Fruit fly (Drosophila melanogaster) whole organism, embryonic: ENCODE results near the gene CG3149.

Experiments
- Bdp1 ChIP-seq: fragments of 200-800 bp; sonication (Bioruptor generic); optimal IDR thresholded peaks from 3 replicates; lab custom pipeline; 2016; ENCODE audit warnings: missing biosample characterization, missing genetic modification characterization
- BtbVII ChIP-seq: fragments of 200-800 bp; sonication (Bioruptor generic); optimal IDR thresholded peaks from 3 replicates; lab custom pipeline; 2017; ENCODE audit warnings: missing biosample characterization, mild to moderate bottlenecking, missing genetic modification characterization
- CG1024 ChIP-seq: fragments of 200-800 bp; sonication (Bioruptor generic); IDR thresholded peaks from 2 replicates; pipeline ENCODE4 v1.3.6; 2022; ENCODE audit warnings: missing biosample characterization, missing genetic modification characterization
- CG10543 ChIP-seq: fragments of 200-800 bp; sonication (Bioruptor generic); optimal IDR thresholded peaks from 3 replicates; lab custom pipeline; 2017; ENCODE audit warnings: missing biosample characterization, mild to moderate bottlenecking, missing genetic modification characterization, moderate library complexity
- CG10959 ChIP-seq: fragments of 200-800 bp; sonication (Bioruptor generic); IDR thresholded peaks from 2 replicates; pipeline ENCODE4 v1.3.6; 2022; ENCODE audit warnings: missing biosample characterization, missing genetic modification characterization
- CG10979 ChIP-seq: fragments of 200-800 bp; sonication (Bioruptor generic); optimal IDR thresholded peaks from 2 replicates; lab custom pipeline; 2018; ENCODE audit warnings: missing biosample characterization, mild to moderate bottlenecking, missing genetic modification characterization, moderate library complexity
- CG1233 ChIP-seq: fragments of 200-800 bp; sonication (Bioruptor generic); optimal IDR thresholded peaks from 4 replicates; lab custom pipeline; 2018; ENCODE audit warnings: missing biosample characterization, mild to moderate bottlenecking, missing genetic modification characterization
- CG12391 ChIP-seq: fragments of 200-800 bp; sonication (Bioruptor generic); optimal IDR thresholded peaks from 3 replicates; lab custom pipeline; 2018; ENCODE audit warnings: missing biosample characterization, mild to moderate bottlenecking, missing genetic modification characterization, moderate library complexity
- CG13123 ChIP-seq: fragments of 200-800 bp; sonication (Bioruptor generic); optimal IDR thresholded peaks from 2 replicates; lab custom pipeline; 2016; ENCODE audit warnings: missing biosample characterization, missing genetic modification characterization
- CG13775 ChIP-seq: fragments of 200-800 bp; sonication (Bioruptor generic); optimal IDR thresholded peaks from 3 replicates; lab custom pipeline; 2017; ENCODE audit warnings: missing biosample characterization, mild to moderate bottlenecking, missing genetic modification characterization
- CG13894 ChIP-seq: fragments of 200-800 bp; sonication (Bioruptor generic); optimal IDR thresholded peaks from 3 replicates; lab custom pipeline; 2018; ENCODE audit warnings: missing biosample characterization, mild to moderate bottlenecking, missing genetic modification characterization, moderate library complexity
- CG14050 ChIP-seq: fragments of 200-800 bp; sonication (Bioruptor generic); IDR thresholded peaks from 3 replicates; pipeline ENCODE4 v1.3.6; 2022; ENCODE audit warnings: missing biosample characterization, missing genetic modification characterization
- CG17385 ChIP-seq: fragments of 200-800 bp; sonication (Bioruptor generic); optimal IDR thresholded peaks from 3 replicates; lab custom pipeline; 2018; ENCODE audit warnings: missing biosample characterization, mild to moderate bottlenecking, missing genetic modification characterization
- CG17829 ChIP-seq: fragments of 200-800 bp; optimal IDR thresholded peaks from 2 replicates; lab custom pipeline; 2019; ENCODE audit warnings: missing biosample characterization, mild to moderate bottlenecking, missing genetic modification characterization, moderate library complexity
- CG2199 ChIP-seq: fragments of 200-800 bp; sonication (Bioruptor generic); IDR thresholded peaks from 3 replicates; pipeline ENCODE4 v1.3.6; 2022; ENCODE audit warnings: missing biosample characterization, missing genetic modification characterization
- CG2712 ChIP-seq: fragments of 200-800 bp; optimal IDR thresholded peaks from 3 replicates; lab custom pipeline; 2019; ENCODE audit warnings: missing biosample characterization, mild to moderate bottlenecking, missing genetic modification characterization, moderate library complexity
- CG30020 ChIP-seq: fragments of 200-800 bp; optimal IDR thresholded peaks from 2 replicates; lab custom pipeline; 2019; ENCODE audit warnings: missing biosample characterization, mild to moderate bottlenecking, missing genetic modification characterization, moderate library complexity
- CG31388 ChIP-seq: fragments of 200-800 bp; sonication (Bioruptor generic); optimal IDR thresholded peaks from 2 replicates; lab custom pipeline; 2016; ENCODE audit warnings: missing biosample characterization, missing genetic modification characterization
- CG32767 ChIP-seq: fragments of 200-800 bp; sonication (Bioruptor generic); IDR thresholded peaks from 2 replicates; pipeline ENCODE4 v1.3.6; 2022; ENCODE audit warnings: missing biosample characterization, missing genetic modification characterization
- CG4820 ChIP-seq: fragments of 200-800 bp; sonication (Bioruptor generic); optimal IDR thresholded peaks from 3 replicates; lab custom pipeline; 2016; ENCODE audit warnings: missing biosample characterization, missing genetic modification characterization
- CG5180 ChIP-seq: fragments of 200-800 bp; sonication (Bioruptor generic); optimal IDR thresholded peaks from 3 replicates; lab custom pipeline; 2017; ENCODE audit warnings: missing biosample characterization, missing genetic modification characterization, mild to moderate bottlenecking, moderate library complexity, missing genetic modification reagents
- CG6175 ChIP-seq: fragments of 200-800 bp; sonication (Bioruptor generic); IDR thresholded peaks from 3 replicates; pipeline ENCODE4 v1.3.6; 2022; ENCODE audit warnings: missing biosample characterization, missing genetic modification characterization
- CG7928 ChIP-seq: fragments of 200-800 bp; sonication (Bioruptor generic); optimal IDR thresholded peaks from 2 replicates; lab custom pipeline; 2017; ENCODE audit warnings: missing biosample characterization, mild to moderate bottlenecking, missing genetic modification characterization
- CG8290 ChIP-seq, 3 experiments: fragments of 200-800 bp; sonication (Bioruptor generic); optimal IDR thresholded peaks; 2 replicates each; lab custom pipeline; 2016 to 2019; ENCODE audit warnings: missing biosample characterization in 3 of 3, missing genetic modification characterization in 3 of 3, mild to moderate bottlenecking in 2 of 3, moderate library complexity in 1 of 3
- Gug ChIP-seq: fragments of 200-800 bp; sonication (Bioruptor generic); IDR thresholded peaks from 4 replicates; pipeline ENCODE4 v1.3.6; 2022; ENCODE audit warnings: missing biosample characterization, missing genetic modification characterization
- Hmr ChIP-seq: fragments of 200-800 bp; sonication (Bioruptor generic); optimal IDR thresholded peaks from 3 replicates; lab custom pipeline; 2017; ENCODE audit warnings: mild to moderate bottlenecking, missing biosample characterization, missing genetic modification reagents, missing genetic modification characterization
- Hsf ChIP-seq: fragments of 200-800 bp; sonication (Bioruptor generic); optimal IDR thresholded peaks from 3 replicates; lab custom pipeline; 2016; ENCODE audit warnings: missing biosample characterization, missing genetic modification characterization
- Myb ChIP-seq: fragments of 200-800 bp; sonication (Bioruptor generic); optimal IDR thresholded peaks from 2 replicates; lab custom pipeline; 2016; ENCODE audit warnings: missing biosample characterization, missing genetic modification characterization
- Optix ChIP-seq: fragments of 200-800 bp; sonication (Bioruptor generic); IDR thresholded peaks from 3 replicates; pipeline ENCODE4 v1.3.6; 2022; ENCODE audit warnings: missing biosample characterization, missing genetic modification characterization
- Rx ChIP-seq: fragments of 200-800 bp; sonication (Bioruptor generic); IDR thresholded peaks from 2 replicates; pipeline ENCODE4 v1.3.6; 2022; ENCODE audit warnings: missing biosample characterization, missing genetic modification characterization
- Scr ChIP-seq: fragments of 200-800 bp; sonication (Bioruptor generic); IDR thresholded peaks from 2 replicates; pipeline ENCODE4 v1.3.6; 2022; ENCODE audit warnings: missing biosample characterization, missing genetic modification characterization; ENCODE audit not compliant: partially characterized antibody
- Sry-δ ChIP-seq: fragments of 200-800 bp; sonication (Bioruptor generic); optimal IDR thresholded peaks from 2 replicates; lab custom pipeline; 2016; ENCODE audit warnings: missing biosample characterization, missing genetic modification characterization
- Xrp1 ChIP-seq: fragments of 200-800 bp; sonication (Bioruptor generic); IDR thresholded peaks from 2 replicates; pipeline ENCODE4 v1.3.6; 2022; ENCODE audit warnings: missing biosample characterization, missing genetic modification characterization
- caup ChIP-seq: fragments of 200-800 bp; sonication (Bioruptor generic); optimal IDR thresholded peaks from 3 replicates; lab custom pipeline; 2017; ENCODE audit warnings: missing biosample characterization, mild to moderate bottlenecking, missing genetic modification characterization, moderate library complexity; ENCODE audit not compliant: severe bottlenecking
- croc ChIP-seq: fragments of 200-800 bp; sonication (Bioruptor generic); conservative IDR thresholded peaks from 3 replicates; pipeline ENCODE4 v1.3.6; 2022; ENCODE audit warnings: missing biosample characterization, missing genetic modification characterization
- dmrt99B ChIP-seq: fragments of 200-800 bp; sonication (Bioruptor generic); optimal IDR thresholded peaks from 2 replicates; lab custom pipeline; 2018; ENCODE audit warnings: missing biosample characterization, mild to moderate bottlenecking, missing genetic modification characterization, moderate library complexity
- dysf ChIP-seq: fragments of 200-800 bp; sonication (Bioruptor generic); IDR thresholded peaks from 3 replicates; pipeline ENCODE4 v1.3.6; 2022; ENCODE audit warnings: missing biosample characterization, missing genetic modification characterization
- eve ChIP-seq, 2 experiments: fragments of >200 bp; optimal IDR thresholded peaks; 2 replicates each; lab custom pipeline; 2017; ENCODE audit warnings: missing biosample characterization in 2 of 2, missing genetic modification characterization in 2 of 2
- gem ChIP-seq: fragments of 200-800 bp; sonication (Bioruptor generic); optimal IDR thresholded peaks from 2 replicates; lab custom pipeline; 2019; ENCODE audit warnings: missing biosample characterization, mild to moderate bottlenecking, missing genetic modification characterization, moderate library complexity
- grau ChIP-seq: fragments of 200-800 bp; optimal IDR thresholded peaks from 3 replicates; lab custom pipeline; 2019; ENCODE audit warnings: missing biosample characterization, mild to moderate bottlenecking, missing genetic modification characterization, moderate library complexity
- knrl ChIP-seq: fragments of 200-800 bp; sonication (Bioruptor generic); IDR thresholded peaks from 3 replicates; pipeline ENCODE4 v1.3.6; 2022; ENCODE audit warnings: missing biosample characterization, missing genetic modification characterization; ENCODE audit not compliant: partially characterized antibody
- org-1 ChIP-seq: fragments of 200-800 bp; sonication (Bioruptor generic); optimal IDR thresholded peaks from 2 replicates; lab custom pipeline; 2017; ENCODE audit warnings: missing biosample characterization, missing genetic modification characterization
- p53 ChIP-seq: fragments of 200-800 bp; sonication (Bioruptor generic); optimal IDR thresholded peaks from 2 replicates; lab custom pipeline; 2016; ENCODE audit warnings: missing biosample characterization, missing genetic modification characterization
- tap ChIP-seq: fragments of 200-800 bp; optimal IDR thresholded peaks from 3 replicates; lab custom pipeline; 2019; ENCODE audit warnings: missing biosample characterization, mild to moderate bottlenecking, missing genetic modification characterization, moderate library complexity
- tgo ChIP-seq: fragments of 200-800 bp; sonication (Bioruptor generic); IDR thresholded peaks from 3 replicates; pipeline ENCODE4 v1.3.6; 2022; ENCODE audit warnings: missing biosample characterization, missing genetic modification characterization
- tio ChIP-seq: fragments of 200-800 bp; sonication (Bioruptor generic); optimal IDR thresholded peaks from 2 replicates; lab custom pipeline; 2017; ENCODE audit warnings: missing biosample characterization, missing genetic modification characterization, inconsistent platforms
- tna ChIP-seq: fragments of 200-800 bp; sonication (Bioruptor generic); IDR thresholded peaks from 2 replicates; pipeline ENCODE4 v1.3.6; 2022; ENCODE audit warnings: missing biosample characterization, missing genetic modification characterization; ENCODE audit not compliant: partially characterized antibody
- usp ChIP-seq: fragments of >200 bp; optimal IDR thresholded peaks from 2 replicates; lab custom pipeline; 2017; ENCODE audit warnings: missing biosample characterization, missing genetic modification characterization
- wor ChIP-seq: fragments of 200-800 bp; sonication (Bioruptor generic); IDR thresholded peaks from 2 replicates; pipeline ENCODE4 v1.3.6; 2022; ENCODE audit warnings: missing biosample characterization, missing genetic modification characterization

CG3149 gene

DNA sequence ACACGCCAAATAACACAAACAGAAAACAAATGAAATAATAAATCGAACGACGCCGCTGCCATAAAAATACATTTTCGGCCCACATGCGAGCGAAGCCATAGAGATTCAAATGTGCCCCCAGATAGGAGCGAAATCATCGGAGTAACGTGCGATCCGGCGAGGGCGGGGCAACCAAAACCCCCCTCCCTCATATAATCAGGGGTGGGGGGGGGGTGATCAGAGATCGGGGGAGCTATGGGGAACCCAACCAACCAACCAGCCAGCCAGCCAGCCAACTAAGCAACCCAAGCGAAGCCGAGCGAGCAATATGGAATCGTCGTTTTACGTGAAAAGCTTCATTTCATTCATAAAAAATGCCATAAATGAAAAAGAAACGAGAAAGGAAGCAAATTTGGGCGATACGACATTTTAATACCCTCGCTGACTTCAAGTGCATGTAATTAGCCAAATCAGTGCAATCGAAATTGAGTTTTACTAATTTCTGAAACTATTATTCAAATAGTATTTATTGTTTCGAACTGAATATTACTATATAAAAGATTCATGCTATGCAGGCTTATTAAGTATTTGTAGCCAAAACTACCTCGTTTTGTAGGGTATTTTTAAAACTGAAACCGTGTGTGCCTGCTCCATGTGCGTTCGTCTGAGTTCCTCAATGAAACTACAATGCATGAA lies 5.0 kb upstream of the CG3149 start (continued):
- TF ChIP-seq CG6175 (GFP tag; lab: Robert Waterston, UW) (peak; percentile 84), tio (peak; percentile 11), CG13123 (GFP tag; lab: Kevin White, UChicago) (no peak), tna (GFP tag; lab: Robert Waterston, UW) (no peak), CG32767 (peak; percentile 39; the same call in 1 of the 2 replicates), CG17385 (GFP tag; lab: Kevin White, UChicago) (peak; percentile 45), Myb (GFP tag; lab: Kevin White, UChicago) (peak; percentile 4), CG30020 (tag; lab: Kevin White, UChicago) (no peak), Hmr (GFP tag; lab: Kevin White, UChicago) (peak; percentile 60), tgo (GFP tag; lab: Robert Waterston, UW) (peak; percentile 65), CG31388 (GFP tag; lab: Kevin White, UChicago) (peak; percentile 20), Scr (GFP tag; lab: Robert Waterston, UW) (no peak), CG13775 (GFP tag; lab: Kevin White, UChicago) (peak; percentile 17), CG12391 (tag; lab: Kevin White, UChicago) (peak; percentile 76), CG5180 (GFP tag; lab: Kevin White, UChicago) (peak; percentile 73), knrl (GFP tag; lab: Robert Waterston, UW) (no peak), org-1 (GFP tag; lab: Kevin White, UChicago) (peak; percentile 53), dysf (GFP tag; lab: Robert Waterston, UW) (peak; percentile 74), CG8290 (GFP tag; optimal IDR thresholded peaks at IDR 0.05; lab: Kevin White, UChicago) (no peak), CG8290 (tag; optimal IDR thresholded peaks at IDR 0.05; lab: Kevin White, UChicago) (peak in 1 of 2 experiments; percentile 31), Bdp1 (no peak), CG10543 (GFP tag; lab: Kevin White, UChicago) (peak; percentile 70), Rx (0 out of 2 replicates have a peak, but pooled peaks have one; percentile 37), eve (GFP tag; optimal IDR thresholded peaks at IDR 0.05; lab: Kevin White, UChicago) (no peak), CG2199 (GFP tag; lab: Robert Waterston, UW) (0 out of 3 replicates have a peak, but pooled peaks have one; percentile 36), tap (tag; lab: Kevin White, UChicago) (peak; percentile 37), Xrp1 (GFP tag; lab: Robert Waterston, UW) (peak; percentile 74), CG4820 (GFP tag; lab: Kevin White, UChicago) (peak; percentile 59), CG1233 (GFP tag; lab: Kevin White, UChicago) (peak; percentile 24), Gug (GFP tag; lab: Robert Waterston, UW) (peak; percentile 43; the same call in 3 of the 4 replicates), grau (peak; percentile 69), CG17829 (tag; lab: Kevin White, UChicago) (peak; percentile 60), CG14050 (peak; percentile 29; the same call in 1 of the 3 replicates), gem (tag; lab: Kevin White, UChicago) (peak; percentile 86), BtbVII (GFP tag; lab: Kevin White, UChicago) (peak; percentile 26), wor (peak; percentile 53), CG13894 (tag; lab: Kevin White, UChicago) (peak; percentile 81), Optix (GFP tag; lab: Robert Waterston, UW) (peak; percentile 52; the same call in 2 of the 3 replicates), caup (GFP tag; lab: Kevin White, UChicago) (peak; percentile 28), Sry-δ (GFP tag; lab: Kevin White, UChicago) (no peak), Hsf (GFP tag; lab: Kevin White, UChicago) (peak; percentile 44), dmrt99B (tag; lab: Kevin White, UChicago) (peak; percentile 81), croc (GFP tag; lab: Robert Waterston, UW) (peak; percentile 48; the same call in 2 of the 3 replicates), CG1024 (GFP tag; lab: Robert Waterston, UW) (peak; percentile 43; the same call in 1 of the 2 replicates), CG7928 (no peak), p53 (GFP tag; lab: Kevin White, UChicago) (no peak), usp (GFP tag; lab: Kevin White, UChicago) (no peak), CG2712 (tag; lab: Kevin White, UChicago) (peak; percentile 75), CG10959 (GFP tag; lab: Robert Waterston, UW) (no peak), CG10979 (tag; lab: Kevin White, UChicago) (peak; percentile 75)
